Worm (Caenorhabditis elegans): ENCODE data around the gene T12D8.5.

DNA sequence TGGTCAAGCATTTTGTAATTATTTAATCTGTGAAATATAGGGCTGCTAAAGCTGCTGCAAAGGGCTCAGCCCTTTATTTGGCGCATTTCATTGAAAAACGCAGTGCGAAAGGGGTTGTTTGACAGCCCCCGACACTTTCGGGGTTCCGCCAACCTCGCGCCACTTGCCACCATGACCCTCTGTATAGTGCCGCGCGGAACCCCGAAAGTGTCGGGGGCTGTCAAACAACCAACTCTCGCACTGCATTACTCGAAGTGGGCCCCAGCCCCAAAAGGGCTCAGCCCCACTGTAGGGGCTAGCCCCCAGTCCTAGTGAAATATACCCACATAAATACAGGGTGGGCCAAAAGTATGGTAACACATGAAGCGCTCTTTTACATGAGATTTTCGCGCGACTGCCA lies 26.3 kb downstream of the T12D8.5 start:
- TF ChIP-seq pha-4 (tag; optimal IDR thresholded peaks at IDR 0.05): no peak
- TF ChIP-seq hrde-1 (tag; optimal IDR thresholded peaks at IDR 0.05; ENCODE audit: borderline replicate concordance): no peak
- TF ChIP-seq bed-1 (GFP tag; IDR thresholded peaks at IDR 0.05): no peak
- TF ChIP-seq rec-8 (tag; optimal IDR thresholded peaks at IDR 0.05): no peak
- TF ChIP-seq rcor-1 (GFP tag; IDR thresholded peaks at IDR 0.05): no peak
